Fruit fly (Drosophila melanogaster): ENCODE data around the gene CG5096.

The CG5096 gene

DNA sequence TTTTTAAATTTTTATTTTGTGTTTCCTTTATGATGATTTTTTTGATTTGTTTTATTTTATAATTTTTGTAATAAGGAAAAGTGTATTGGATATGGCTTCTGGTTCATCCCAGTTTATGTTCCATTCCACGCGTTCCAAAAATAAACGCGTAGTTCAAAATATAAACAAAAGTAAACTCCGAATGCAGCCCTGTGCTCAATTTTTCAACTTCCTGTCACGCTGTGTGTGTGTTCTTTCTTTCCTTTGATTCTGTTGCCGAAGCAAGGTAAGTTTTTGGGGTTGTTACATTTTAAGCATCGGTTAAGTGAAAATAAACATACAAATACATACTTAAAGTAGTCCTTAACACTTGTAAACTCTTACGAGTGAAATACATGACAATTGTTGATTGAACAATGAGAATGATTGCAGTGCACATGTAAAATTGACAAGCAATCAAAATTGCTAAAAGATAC is 26.1 kb downstream of the CG5096 start, which contains the start of the genes Ip259 and RpS27A (continued):
- TF ChIP-seq spab (GFP tag; optimal IDR thresholded peaks at IDR 0.05) (no peak), Eip78C (GFP tag) (peak; percentile 90), topi (GFP tag; optimal IDR thresholded peaks at IDR 0.05) (peak; percentile 71), CG8319 (GFP tag; optimal IDR thresholded peaks at IDR 0.05) (peak; percentile 60), CG11902 (GFP tag; optimal IDR thresholded peaks at IDR 0.05) (peak; percentile 38), Eip93F (GFP tag; optimal IDR thresholded peaks at IDR 0.05) (peak; percentile 21), OdsH (GFP tag; optimal IDR thresholded peaks at IDR 0.05) (peak; percentile 58), CG10631 (GFP tag; optimal IDR thresholded peaks at IDR 0.05) (no peak), Hr4 (GFP tag; optimal IDR thresholded peaks at IDR 0.05) (peak; percentile 2), CG11294 (GFP tag; IDR thresholded peaks at IDR 0.05) (no peak), Met (GFP tag; optimal IDR thresholded peaks at IDR 0.05) (no peak), Eip75B (GFP tag; optimal IDR thresholded peaks at IDR 0.05) (no peak), vri (GFP tag; optimal IDR thresholded peaks at IDR 0.05) (no peak), fd85E (GFP tag; optimal IDR thresholded peaks at IDR 0.05) (peak; percentile 63), fkh (GFP tag; optimal IDR thresholded peaks at IDR 0.05) (peak; percentile 59), CG6808 (GFP tag; optimal IDR thresholded peaks at IDR 0.05) (no peak), CG34406 (GFP tag; optimal IDR thresholded peaks at IDR 0.05) (peak; percentile 67), CG6163 (GFP tag; IDR thresholded peaks at IDR 0.05) (no peak), salr (GFP tag; optimal IDR thresholded peaks at IDR 0.05) (peak in 1 of 2 experiments; percentile 88), dac (GFP tag; optimal IDR thresholded peaks at IDR 0.05) (peak; percentile 39), Blimp-1 (GFP tag; optimal IDR thresholded peaks at IDR 0.05) (peak; percentile 61), CG16779 (tag; optimal IDR thresholded peaks at IDR 0.05) (no peak), CG32006 (GFP tag; optimal IDR thresholded peaks at IDR 0.05) (no peak), Ets96B (tag; optimal IDR thresholded peaks at IDR 0.05) (peak; percentile 37), cyc (GFP tag; optimal IDR thresholded peaks at IDR 0.05) (peak; percentile 76), CG6792 (GFP tag; optimal IDR thresholded peaks at IDR 0.05) (peak; percentile 59), net (GFP tag; optimal IDR thresholded peaks at IDR 0.05) (no peak), CG1621 (tag; optimal IDR thresholded peaks at IDR 0.05) (no peak), CG31627 (GFP tag; optimal IDR thresholded peaks at IDR 0.05) (peak; percentile 77), CG7368 (GFP tag; optimal IDR thresholded peaks at IDR 0.05) (no peak), CG4318 (GFP tag; optimal IDR thresholded peaks at IDR 0.05) (no peak), Smox (GFP tag; optimal IDR thresholded peaks at IDR 0.05) (no peak), dsx (GFP tag; optimal IDR thresholded peaks at IDR 0.05; ENCODE audit: poor library complexity, severe bottlenecking) (no peak), Sox14 (GFP tag; optimal IDR thresholded peaks at IDR 0.05) (no peak), CG6854 (GFP tag; optimal IDR thresholded peaks at IDR 0.05) (peak; percentile 84), Sox15 (GFP tag; optimal IDR thresholded peaks at IDR 0.05) (peak; percentile 47), CG3032 (tag; optimal IDR thresholded peaks at IDR 0.05) (peak; percentile 62), Gug (GFP tag; IDR thresholded peaks at IDR 0.05) (0 out of 2 replicates have a peak, but pooled peaks have one; percentile 19), Lpt (GFP tag; optimal IDR thresholded peaks at IDR 0.05) (no peak), CG15336 (GFP tag; IDR thresholded peaks at IDR 0.05) (no peak)

DNA sequence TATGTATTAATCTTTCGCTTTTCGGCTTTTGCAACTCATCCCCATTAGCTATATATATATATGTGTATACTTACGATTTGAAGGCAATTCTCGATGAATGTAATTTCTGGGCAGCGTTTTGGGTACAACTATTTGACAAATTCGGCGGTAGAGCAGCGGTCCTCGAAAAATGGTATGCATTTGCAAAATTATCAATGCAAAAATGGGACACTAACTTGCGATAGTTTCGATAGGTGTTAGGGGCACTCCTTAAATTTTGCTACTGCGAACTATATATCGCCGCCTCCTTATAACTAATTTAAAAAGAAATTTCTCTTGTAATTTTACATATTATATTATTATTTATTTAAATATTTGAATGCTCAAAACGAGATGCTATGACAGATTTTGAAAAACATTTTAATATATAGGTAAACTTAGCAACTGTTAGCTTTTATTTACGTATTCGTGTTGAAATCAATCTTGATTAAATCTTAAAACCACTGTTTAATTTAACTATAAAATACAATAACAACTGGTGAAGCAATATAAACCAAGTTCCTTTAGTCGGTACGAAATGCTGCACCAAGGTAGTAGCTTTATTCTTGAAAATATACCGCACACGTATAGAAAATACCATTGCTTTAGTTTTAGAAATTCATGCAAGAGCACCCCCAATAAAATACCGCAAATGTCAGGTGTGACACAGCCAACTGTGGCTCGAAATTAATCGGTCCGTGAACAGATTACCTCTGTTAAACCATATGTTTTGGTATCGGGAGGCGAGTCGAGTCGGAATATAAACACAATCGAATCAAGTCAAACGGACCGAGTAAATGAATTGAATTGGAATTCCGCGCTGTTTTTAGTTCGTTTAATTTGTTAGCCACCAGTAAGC is 31.4 kb downstream of the CG5096 start, which contains the start of the genes CG5355 and Klp31E:
Gene CG5355 (minus strand): TSS at position 213 of the 877 bp plus-strand sequence.
Gene Klp31E (plus strand): TSS at position 767 of the 877 bp plus-strand sequence.
- TF ChIP-seq Ets96B (tag; optimal IDR thresholded peaks at IDR 0.05), result peak; percentile 46
- no peak for TF ChIP-seq pdm3 (GFP tag; optimal IDR thresholded peaks at IDR 0.05)
- peak; percentile 50 for TF ChIP-seq acj6 (GFP tag; optimal IDR thresholded peaks at IDR 0.05)
- peak; percentile 42 for TF ChIP-seq CG6792 (GFP tag; optimal IDR thresholded peaks at IDR 0.05)
- TF ChIP-seq CG11902 (GFP tag; optimal IDR thresholded peaks at IDR 0.05), result no peak
- peak; percentile 16 for TF ChIP-seq CG6854 (GFP tag; optimal IDR thresholded peaks at IDR 0.05)
- TF ChIP-seq Blimp-1 (GFP tag; optimal IDR thresholded peaks at IDR 0.05), result peak; percentile 43
- peak; percentile 39 for TF ChIP-seq Ets21C (GFP tag; optimal IDR thresholded peaks at IDR 0.05)
- TF ChIP-seq CG3032 (tag; optimal IDR thresholded peaks at IDR 0.05), result peak; percentile 79
- TF ChIP-seq Hr39 (GFP tag; optimal IDR thresholded peaks at IDR 0.05), result peak; percentile 59
- TF ChIP-seq CG6276 (GFP tag; optimal IDR thresholded peaks at IDR 0.05), result no peak
- no peak for TF ChIP-seq Lpt (GFP tag; optimal IDR thresholded peaks at IDR 0.05)
- TF ChIP-seq Eip78C (GFP tag), result peak; percentile 87
- no peak for TF ChIP-seq salr (GFP tag; optimal IDR thresholded peaks at IDR 0.05)
- peak; percentile 47 for TF ChIP-seq cyc (GFP tag; optimal IDR thresholded peaks at IDR 0.05)
- TF ChIP-seq Eip93F (GFP tag; optimal IDR thresholded peaks at IDR 0.05), result peak; percentile 52
- TF ChIP-seq OdsH (GFP tag; optimal IDR thresholded peaks at IDR 0.05), result peak; percentile 69
- peak; percentile 65 for TF ChIP-seq Sox15 (GFP tag; optimal IDR thresholded peaks at IDR 0.05)
- no peak for TF ChIP-seq CG6808 (GFP tag; optimal IDR thresholded peaks at IDR 0.05)
- TF ChIP-seq lz (GFP tag; optimal IDR thresholded peaks at IDR 0.05), result peak; percentile 59
- TF ChIP-seq fd85E (GFP tag; optimal IDR thresholded peaks at IDR 0.05), result no peak
- TF ChIP-seq Gug (GFP tag; IDR thresholded peaks at IDR 0.05), result 0 out of 2 replicates have a peak, but pooled peaks have one; percentile 41
- no peak for TF ChIP-seq CG8119 (GFP tag; IDR thresholded peaks at IDR 0.05)
- no peak for TF ChIP-seq Hr38 (GFP tag; optimal IDR thresholded peaks at IDR 0.05)
